Worm (Caenorhabditis elegans): Measurements from ENCODE around the gene str-243.

DNA sequence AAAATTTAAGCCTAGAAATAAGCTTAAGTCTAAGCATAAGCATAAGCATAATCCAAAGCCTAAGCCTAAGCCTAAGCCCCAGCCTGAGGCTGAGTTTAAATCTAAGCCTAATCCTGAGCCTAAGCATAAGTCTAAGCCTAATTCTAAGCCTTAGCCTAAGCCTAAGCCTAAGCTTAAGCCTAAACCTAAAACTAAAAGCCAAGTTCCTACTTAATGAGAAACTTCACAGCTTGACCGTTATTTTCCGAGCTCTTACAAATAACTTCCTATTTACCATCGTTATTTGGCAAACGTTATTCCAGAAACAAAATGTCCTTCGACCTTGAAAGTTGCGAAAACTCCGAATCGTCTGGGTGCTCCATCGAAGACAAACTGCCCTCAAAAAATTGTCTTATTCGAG, 40.8 kb upstream of the str-243 start, which contains the start of gene C38C3.4:
- no peak for TF ChIP-seq T22C8.4 (GFP tag; IDR thresholded peaks at IDR 0.05)
- no peak for TF ChIP-seq flt-1 (GFP tag; IDR thresholded peaks at IDR 0.05)
- no peak for TF ChIP-seq tab-1 (GFP tag; IDR thresholded peaks at IDR 0.05)
- TF ChIP-seq ztf-23 (GFP tag; IDR thresholded peaks at IDR 0.05), result no peak

Data from whole organism, midembryonic.